Fruit fly (Drosophila melanogaster): ENCODE results near the gene Lnk.

Lnk gene

DNA sequence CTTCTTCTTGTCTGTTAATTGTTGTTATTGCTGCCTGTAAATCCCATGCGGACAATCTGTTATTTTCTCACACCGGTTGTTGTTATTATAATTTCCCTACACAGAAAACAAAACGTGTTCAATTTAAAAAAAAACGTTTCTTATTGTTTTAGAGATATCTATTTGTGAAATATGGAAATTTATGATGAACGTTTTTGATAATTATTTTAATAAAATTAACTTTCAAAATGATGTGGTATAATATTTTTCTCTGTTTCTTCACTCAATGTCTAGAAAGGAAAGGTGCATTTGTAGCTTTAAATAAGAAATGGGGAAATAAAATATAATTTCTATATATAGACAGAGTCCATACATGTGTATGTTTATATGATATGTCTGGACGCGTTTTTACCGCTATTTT lies 4.0 kb upstream of the Lnk start:
- no peak for TF ChIP-seq Clk (GFP tag; optimal IDR thresholded peaks at IDR 0.05)
- peak; percentile 60 for TF ChIP-seq CG33017 (tag; optimal IDR thresholded peaks at IDR 0.05)
- no peak for TF ChIP-seq Hr96 (GFP tag; optimal IDR thresholded peaks at IDR 0.05)
- TF ChIP-seq CG14711 (tag; optimal IDR thresholded peaks at IDR 0.05) = peak; percentile 45
- TF ChIP-seq bab1 (GFP tag; optimal IDR thresholded peaks at IDR 0.05) = no peak
- no peak for TF ChIP-seq cnc (optimal IDR thresholded peaks at IDR 0.05)
- TF ChIP-seq CG5204 (GFP tag; optimal IDR thresholded peaks at IDR 0.05) = no peak
- no peak for TF ChIP-seq Crg-1 (GFP tag; optimal IDR thresholded peaks at IDR 0.05)
- TF ChIP-seq kay (GFP tag; ENCODE audit: borderline replicate concordance) = no peak

DNA sequence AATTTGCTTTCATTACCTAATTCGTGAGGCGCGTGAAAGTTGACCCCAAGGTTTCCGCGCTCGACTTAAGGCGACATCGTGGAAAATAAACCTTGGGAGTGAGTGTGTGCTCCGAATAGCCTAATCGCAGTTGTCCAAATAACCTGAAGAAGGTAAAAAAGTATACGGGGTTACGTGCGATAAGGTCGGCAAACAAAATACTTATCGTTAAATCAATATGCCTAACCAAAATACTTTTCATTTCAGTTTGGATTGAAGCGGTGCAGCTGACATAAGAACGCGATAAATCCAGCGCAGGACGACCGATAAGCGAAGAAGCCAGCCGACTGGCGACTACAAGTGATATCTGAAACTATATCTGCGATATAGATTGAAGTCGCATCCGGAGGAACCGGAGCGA lies 3.2 kb upstream of the Lnk start:
- TF ChIP-seq toe (GFP tag; optimal IDR thresholded peaks at IDR 0.05) (no peak), CG12768 (GFP tag; optimal IDR thresholded peaks at IDR 0.05) (peak; percentile 7), kay (GFP tag; ENCODE audit: borderline replicate concordance) (no peak)

DNA sequence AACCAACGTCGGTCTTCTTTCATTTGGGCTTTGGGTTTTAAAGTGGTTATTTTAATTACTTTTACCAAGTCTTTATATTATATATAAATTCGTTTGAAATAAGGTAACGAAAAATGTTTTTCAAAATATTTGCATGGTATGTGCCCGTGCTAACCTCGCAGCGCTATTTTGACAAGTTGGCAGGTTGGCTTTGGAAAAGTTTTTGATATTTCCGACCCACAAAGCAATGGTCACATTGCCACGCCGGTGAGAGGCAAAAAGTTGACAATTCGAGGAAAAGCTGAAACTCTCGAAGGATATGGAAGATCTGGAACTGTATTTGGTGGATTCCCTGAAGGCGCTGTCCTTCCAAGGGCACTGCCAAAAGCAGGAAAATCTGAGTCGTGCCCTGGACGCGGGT lies 4.9 kb downstream of the Lnk start, which contains the start of gene CG5913:
TSS of gene CG5913 (plus strand) at position 224 of the 400 bp plus-strand sequence.
- TF ChIP-seq CG7045 (GFP tag; optimal IDR thresholded peaks at IDR 0.05) = no peak
- peak; percentile 6 for TF ChIP-seq Mnt (GFP tag; optimal IDR thresholded peaks at IDR 0.05)

DNA sequence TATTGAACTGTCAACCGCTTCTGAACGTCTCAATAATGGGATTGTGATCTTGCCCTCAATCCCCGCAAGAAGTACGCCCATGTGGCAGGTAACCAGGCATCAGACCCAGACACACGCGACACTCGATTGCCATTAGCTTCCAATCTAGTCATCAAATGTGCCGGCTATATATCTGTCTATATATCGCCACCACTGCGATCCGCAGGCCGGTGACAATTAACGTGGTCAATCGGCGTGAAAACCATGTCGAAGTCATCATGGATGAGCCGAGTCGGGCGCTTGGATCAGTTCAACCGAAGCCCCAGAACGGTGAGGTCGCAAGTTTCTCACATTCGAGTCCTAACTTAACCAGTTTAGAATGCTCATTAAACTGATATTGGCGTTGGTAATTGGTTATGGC lies 7.2 kb downstream of the Lnk start, which contains the start of gene Sodq:
TSS of gene Sodq (plus strand) at position 301 of the 400 bp plus-strand sequence.
- no peak for TF ChIP-seq Crg-1 (GFP tag; optimal IDR thresholded peaks at IDR 0.05)
- no peak for TF ChIP-seq Clk (GFP tag; optimal IDR thresholded peaks at IDR 0.05)
- TF ChIP-seq CG12768 (GFP tag; optimal IDR thresholded peaks at IDR 0.05) = no peak
- no peak for TF ChIP-seq CG7101 (tag; optimal IDR thresholded peaks at IDR 0.05)
- no peak for TF ChIP-seq kay (GFP tag; ENCODE audit: borderline replicate concordance)
- TF ChIP-seq tj (GFP tag; optimal IDR thresholded peaks at IDR 0.05) = no peak
- no peak for TF ChIP-seq CG1620 (GFP tag; optimal IDR thresholded peaks at IDR 0.05)
- no peak for TF ChIP-seq CG33017 (tag; optimal IDR thresholded peaks at IDR 0.05)

DNA sequence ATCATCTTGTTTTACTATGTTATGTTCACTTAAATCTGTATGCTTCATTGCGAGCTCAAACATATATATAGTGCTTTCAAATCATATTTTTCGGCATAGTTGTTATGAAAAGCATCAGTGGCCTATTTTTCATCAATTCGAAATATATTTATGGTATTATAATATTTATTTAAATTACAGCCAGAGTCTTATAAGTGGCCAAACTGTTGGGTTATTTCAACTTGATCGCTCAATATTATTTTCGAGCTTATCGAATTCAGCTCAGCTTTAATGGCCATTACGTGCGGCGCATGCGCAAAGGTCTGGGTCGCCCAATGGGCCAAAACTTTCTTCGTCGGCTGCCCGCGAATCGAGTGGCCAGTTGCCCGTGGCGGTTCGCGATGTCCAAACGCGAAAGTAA lies 8.8 kb downstream of the Lnk start, which contains the start of gene Mco3:
TSS of gene Mco3 (plus strand) at position 301 of the 400 bp plus-strand sequence.
- TF ChIP-seq CG12768 (GFP tag; optimal IDR thresholded peaks at IDR 0.05) (no peak), Mnt (GFP tag; optimal IDR thresholded peaks at IDR 0.05) (no peak), Hr96 (GFP tag; optimal IDR thresholded peaks at IDR 0.05) (no peak), ovo (GFP tag; optimal IDR thresholded peaks at IDR 0.05) (no peak), CG7045 (GFP tag; optimal IDR thresholded peaks at IDR 0.05) (no peak), CG5204 (GFP tag; optimal IDR thresholded peaks at IDR 0.05) (no peak), Clk (GFP tag; optimal IDR thresholded peaks at IDR 0.05) (no peak), pad (GFP tag; optimal IDR thresholded peaks at IDR 0.05) (no peak), CG11617 (GFP tag; optimal IDR thresholded peaks at IDR 0.05) (no peak), cic (GFP tag; optimal IDR thresholded peaks at IDR 0.05) (no peak), cnc (optimal IDR thresholded peaks at IDR 0.05) (no peak)

DNA sequence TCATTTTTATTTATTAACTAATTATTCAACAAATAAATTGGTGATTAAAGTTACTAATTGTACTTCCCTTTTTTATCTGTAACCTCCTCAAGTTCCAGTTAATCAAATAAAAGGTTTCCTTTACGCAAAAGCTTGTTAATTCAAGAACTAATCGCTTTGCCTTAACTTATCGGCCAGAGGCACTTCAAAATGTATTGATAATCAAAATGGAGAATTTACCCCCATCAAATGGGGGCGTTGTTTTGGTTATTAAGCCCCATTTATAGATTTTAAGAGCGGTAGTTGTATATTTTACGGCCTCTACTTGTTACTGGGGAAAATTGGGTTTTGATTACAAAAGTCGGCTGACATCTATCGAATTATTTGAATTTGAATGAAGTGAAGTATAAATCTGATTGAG lies 11.3 kb downstream of the Lnk start, which contains the start of gene CG31091:
TSS of gene CG31091 (plus strand) at position 214 of the 400 bp plus-strand sequence.
- TF ChIP-seq kay (GFP tag; ENCODE audit: borderline replicate concordance) = peak; percentile 8
- no peak for TF ChIP-seq CG14711 (tag; optimal IDR thresholded peaks at IDR 0.05)

DNA sequence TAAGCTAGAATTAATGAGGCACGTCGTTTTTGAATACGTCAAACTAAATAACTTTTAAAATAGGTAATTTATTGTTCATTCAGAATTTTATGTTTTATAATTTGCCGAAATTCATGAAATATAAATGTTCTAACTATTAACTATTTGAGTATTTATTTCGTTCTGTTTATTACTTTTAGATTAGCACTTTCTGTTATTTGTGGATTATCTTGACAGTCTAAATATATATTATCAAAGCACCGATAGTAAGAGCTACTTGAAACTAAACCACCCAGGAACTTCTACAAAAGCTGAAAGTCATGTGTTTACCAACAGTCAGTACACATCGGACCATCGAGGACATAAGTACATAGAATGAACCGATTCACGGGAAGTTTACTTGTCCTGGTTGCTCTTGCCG lies 14.0 kb downstream of the Lnk start, which contains the start of gene CG31089:
TSS of gene CG31089 (plus strand) at position 301 of the 400 bp plus-strand sequence.
- no peak for TF ChIP-seq cnc (optimal IDR thresholded peaks at IDR 0.05)
- TF ChIP-seq CG33017 (tag; optimal IDR thresholded peaks at IDR 0.05) = no peak
- TF ChIP-seq cic (GFP tag; optimal IDR thresholded peaks at IDR 0.05) = no peak
- TF ChIP-seq ovo (GFP tag; optimal IDR thresholded peaks at IDR 0.05) = no peak
- no peak for TF ChIP-seq Mnt (GFP tag; optimal IDR thresholded peaks at IDR 0.05)
- TF ChIP-seq toe (GFP tag; optimal IDR thresholded peaks at IDR 0.05) = no peak
- no peak for TF ChIP-seq CG7045 (GFP tag; optimal IDR thresholded peaks at IDR 0.05)
- no peak for TF ChIP-seq CG14711 (tag; optimal IDR thresholded peaks at IDR 0.05)
- TF ChIP-seq kay (GFP tag; ENCODE audit: borderline replicate concordance) = peak; percentile 21

DNA sequence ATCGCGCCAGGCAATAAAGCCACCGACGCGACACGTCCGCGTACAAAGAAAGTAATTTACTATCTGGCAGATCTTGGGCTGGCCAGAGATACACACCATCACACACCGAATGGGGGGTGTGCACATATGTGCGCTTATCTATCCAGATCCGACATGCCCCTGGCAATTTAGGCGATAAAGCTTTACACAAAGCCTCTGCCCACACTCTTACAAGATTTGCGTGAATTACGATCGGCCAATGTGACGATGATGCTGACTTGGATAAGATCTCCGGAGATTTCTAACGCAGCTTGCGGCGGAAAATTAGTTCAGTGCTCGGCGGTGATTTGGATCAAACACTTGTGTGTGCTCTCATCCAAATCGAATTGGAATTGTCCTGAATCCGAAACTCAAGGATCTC lies 18.4 kb downstream of the Lnk start, which contains the start of gene kumpel:
TSS of gene kumpel (plus strand) at position 301 of the 400 bp plus-strand sequence.
- TF ChIP-seq CG11617 (GFP tag; optimal IDR thresholded peaks at IDR 0.05) = no peak
- TF ChIP-seq Crg-1 (GFP tag; optimal IDR thresholded peaks at IDR 0.05) = no peak
- no peak for TF ChIP-seq CG7045 (GFP tag; optimal IDR thresholded peaks at IDR 0.05)
- TF ChIP-seq CG12768 (GFP tag; optimal IDR thresholded peaks at IDR 0.05) = peak; percentile 29
- no peak for TF ChIP-seq CG14711 (tag; optimal IDR thresholded peaks at IDR 0.05)
- TF ChIP-seq cnc (optimal IDR thresholded peaks at IDR 0.05) = no peak
- TF ChIP-seq cic (GFP tag; optimal IDR thresholded peaks at IDR 0.05) = peak; percentile 62
- no peak for TF ChIP-seq CG33017 (tag; optimal IDR thresholded peaks at IDR 0.05)
- TF ChIP-seq CG1620 (GFP tag; optimal IDR thresholded peaks at IDR 0.05) = no peak
- TF ChIP-seq CG7101 (tag; optimal IDR thresholded peaks at IDR 0.05) = no peak
- TF ChIP-seq Mnt (GFP tag; optimal IDR thresholded peaks at IDR 0.05) = no peak
- no peak for TF ChIP-seq CG5204 (GFP tag; optimal IDR thresholded peaks at IDR 0.05)
- no peak for TF ChIP-seq Clk (GFP tag; optimal IDR thresholded peaks at IDR 0.05)
